Worm (Caenorhabditis elegans): Measurements from ENCODE around the gene nhr-108.

The nhr-108 gene

DNA sequence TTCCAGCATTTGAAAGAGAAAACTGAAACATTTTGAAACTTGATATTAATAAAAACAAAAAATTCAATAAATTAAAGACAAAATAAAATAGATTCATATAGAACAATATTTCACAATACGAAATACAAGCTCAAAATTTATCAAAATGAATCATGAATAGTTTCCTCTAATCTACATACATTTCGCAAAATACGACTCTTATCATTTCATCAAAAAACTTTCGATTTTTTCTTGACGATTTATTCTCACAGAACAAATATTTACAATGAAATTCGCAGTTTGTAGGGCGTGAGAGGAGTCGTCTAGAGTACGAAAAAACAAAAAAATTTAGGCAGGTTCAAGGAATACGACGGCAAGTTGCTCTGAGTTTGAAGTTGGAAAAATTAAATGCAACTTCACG is 34.2 kb downstream of the nhr-108 start:
- TF ChIP-seq lin-1 (GFP tag; IDR thresholded peaks at IDR 0.05): no peak
- peak; percentile 35; the same call in 1 of the 2 replicates for TF ChIP-seq dmd-6 (GFP tag; IDR thresholded peaks at IDR 0.05)
- no peak for TF ChIP-seq dpl-1 (GFP tag; optimal IDR thresholded peaks at IDR 0.05)
- no peak for TF ChIP-seq aly-2 (tag; optimal IDR thresholded peaks at IDR 0.05)
- no peak for TF ChIP-seq attf-4 (tag; optimal IDR thresholded peaks at IDR 0.05)
- no peak for TF ChIP-seq nhr-25 (tag; optimal IDR thresholded peaks at IDR 0.05; ENCODE audit: borderline replicate concordance, insufficient read depth)
- no peak for TF ChIP-seq ceh-20 (GFP tag; IDR thresholded peaks at IDR 0.05)
- TF ChIP-seq lin-13 (GFP tag; optimal IDR thresholded peaks at IDR 0.05): no peak
- no peak for TF ChIP-seq zfp-2 (tag; optimal IDR thresholded peaks at IDR 0.05)
- TF ChIP-seq nhr-28 (tag; optimal IDR thresholded peaks at IDR 0.05): peak; percentile 60
- no peak for TF ChIP-seq zfp-3 (GFP tag; conservative IDR thresholded peaks at IDR 0.05)
- no peak for TF ChIP-seq ctbp-1 (GFP tag; IDR thresholded peaks at IDR 0.05)
- TF ChIP-seq madf-9 (GFP tag; conservative IDR thresholded peaks at IDR 0.05): no peak
- TF ChIP-seq daf-16 (GFP tag; optimal IDR thresholded peaks at IDR 0.05): no peak
- peak; percentile 78 for TF ChIP-seq daf-16 (tag; optimal IDR thresholded peaks at IDR 0.05)
- TF ChIP-seq gei-8 (GFP tag; optimal IDR thresholded peaks at IDR 0.05): no peak
- no peak for TF ChIP-seq ZK546.5 (tag; optimal IDR thresholded peaks at IDR 0.05)
- TF ChIP-seq fkh-10 (GFP tag; optimal IDR thresholded peaks at IDR 0.05): no peak
- TF ChIP-seq dve-1 (tag; optimal IDR thresholded peaks at IDR 0.05; ENCODE audit: insufficient read depth): no peak
- no peak for TF ChIP-seq madf-5 (GFP tag; IDR thresholded peaks at IDR 0.05)
- TF ChIP-seq hlh-11 (tag; optimal IDR thresholded peaks at IDR 0.05): peak; percentile 18
- TF ChIP-seq nhr-111 (GFP tag; optimal IDR thresholded peaks at IDR 0.05): no peak
- TF ChIP-seq mxl-3 (GFP tag; optimal IDR thresholded peaks at IDR 0.05): no peak
- no peak for TF ChIP-seq ceh-44 (GFP tag; IDR thresholded peaks at IDR 0.05)
- TF ChIP-seq nhr-102 (tag; optimal IDR thresholded peaks at IDR 0.05): no peak
- TF ChIP-seq zip-11 (GFP tag; IDR thresholded peaks at IDR 0.05): no peak
- TF ChIP-seq lin-15B (tag; optimal IDR thresholded peaks at IDR 0.05): no peak
- no peak for TF ChIP-seq nhr-76 (tag; optimal IDR thresholded peaks at IDR 0.05)
- TF ChIP-seq mep-1 (tag; optimal IDR thresholded peaks at IDR 0.05): no peak

DNA sequence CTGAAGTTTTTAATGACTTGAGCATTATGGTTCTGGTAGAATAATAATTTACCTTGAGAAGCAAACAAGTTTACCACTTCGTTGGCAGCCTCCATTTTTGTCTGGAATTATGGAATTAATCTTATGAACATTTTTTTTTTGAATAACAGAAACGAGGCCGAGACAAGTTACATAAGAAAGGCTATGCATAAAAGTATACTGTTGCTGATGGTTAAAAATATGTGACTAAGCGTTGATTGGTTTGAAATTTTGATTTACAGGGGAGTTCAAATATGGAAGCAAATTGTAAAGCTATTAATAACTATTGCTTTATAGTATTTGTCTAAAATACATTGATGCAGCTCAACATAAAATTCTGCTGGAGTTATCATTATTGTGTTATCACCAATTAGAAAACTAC is 35.5 kb downstream of the nhr-108 start, which contains the start of gene cgt-1:
Gene cgt-1, minus strand, starts transcription at position 101 of the 400 bp plus-strand sequence.
- TF ChIP-seq arid-1 (GFP tag; conservative IDR thresholded peaks at IDR 0.05) (no peak), ceh-20 (GFP tag; IDR thresholded peaks at IDR 0.05) (no peak), php-3 (GFP tag; IDR thresholded peaks at IDR 0.05) (no peak), unc-62 (GFP tag; optimal IDR thresholded peaks at IDR 0.05 in 1 of 2) (no peak), unc-62 (tag; optimal IDR thresholded peaks at IDR 0.05) (no peak), nhr-48 (tag; optimal IDR thresholded peaks at IDR 0.05) (no peak), dve-1 (tag; optimal IDR thresholded peaks at IDR 0.05; ENCODE audit: insufficient read depth) (peak; percentile 10), mxl-3 (GFP tag; optimal IDR thresholded peaks at IDR 0.05) (no peak), snpc-4 (tag; optimal IDR thresholded peaks at IDR 0.05) (no peak), daf-16 (GFP tag; optimal IDR thresholded peaks at IDR 0.05) (no peak), daf-16 (tag; optimal IDR thresholded peaks at IDR 0.05) (peak; percentile 3), daf-12 (tag; optimal IDR thresholded peaks at IDR 0.05) (no peak), spr-1 (tag; optimal IDR thresholded peaks at IDR 0.05) (no peak), ama-1 (optimal IDR thresholded peaks at IDR 0.05) (no peak)

DNA sequence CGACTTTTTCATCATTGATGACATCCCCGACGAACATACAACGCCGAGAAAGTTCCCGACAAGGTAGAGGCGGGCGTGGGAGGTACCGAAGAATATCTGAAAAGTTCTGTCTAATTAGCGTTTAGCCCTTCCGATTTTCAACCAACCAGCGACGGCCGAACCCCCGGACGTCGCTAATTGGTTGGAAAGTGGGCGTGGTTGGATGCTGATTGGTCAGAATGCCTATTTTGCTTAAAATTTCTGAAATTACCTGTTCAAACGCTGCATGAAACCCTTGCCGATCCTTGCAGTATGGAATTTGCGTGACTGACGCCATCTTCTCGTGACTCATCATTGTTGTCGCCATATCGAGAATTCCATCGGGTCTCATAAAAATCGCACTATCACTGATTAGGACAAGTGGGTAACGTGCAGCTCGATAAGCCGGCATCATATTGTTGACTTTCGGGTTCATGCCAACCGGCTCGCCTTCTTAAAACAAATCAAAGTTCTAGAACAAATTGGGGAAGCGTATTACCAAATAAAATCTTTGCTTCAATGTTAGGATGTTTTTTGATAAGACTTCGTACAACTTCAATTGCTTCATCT is 36.5 kb downstream of the nhr-108 start:
- no peak for TF ChIP-seq Y48G9A.11 (GFP tag; IDR thresholded peaks at IDR 0.05)
- TF ChIP-seq hlh-30 (tag; optimal IDR thresholded peaks at IDR 0.05; ENCODE audit: insufficient read depth): peak; percentile 49
- TF ChIP-seq dmd-6 (GFP tag; IDR thresholded peaks at IDR 0.05): peak; percentile 86
- TF ChIP-seq pqm-1 (tag; optimal IDR thresholded peaks at IDR 0.05): peak; percentile 84
- peak; percentile 48 for TF ChIP-seq dve-1 (tag; optimal IDR thresholded peaks at IDR 0.05; ENCODE audit: insufficient read depth)
- no peak for TF ChIP-seq lin-1 (GFP tag; IDR thresholded peaks at IDR 0.05)
- TF ChIP-seq nhr-28 (tag; optimal IDR thresholded peaks at IDR 0.05): peak; percentile 82
- TF ChIP-seq mdl-1 (tag; optimal IDR thresholded peaks at IDR 0.05): peak in 1 of 2 experiments; percentile 29
- peak; percentile 60; the same call in 1 of the 2 replicates for TF ChIP-seq php-3 (GFP tag; IDR thresholded peaks at IDR 0.05)
- peak; percentile 48 for TF ChIP-seq mxl-3 (GFP tag; optimal IDR thresholded peaks at IDR 0.05)
- TF ChIP-seq ztf-7 (tag; optimal IDR thresholded peaks at IDR 0.05): no peak
- TF ChIP-seq hlh-11 (tag; optimal IDR thresholded peaks at IDR 0.05): peak; percentile 79
- peak; percentile 32 for TF ChIP-seq nhr-77 (tag; optimal IDR thresholded peaks at IDR 0.05)
- no peak for TF ChIP-seq daf-16 (GFP tag; optimal IDR thresholded peaks at IDR 0.05)
- peak; percentile 87 for TF ChIP-seq daf-16 (tag; optimal IDR thresholded peaks at IDR 0.05)

Data from whole organism, L4 larva.